Fruit fly (Drosophila melanogaster) whole organism: ENCODE measurements around the gene Ucp4B.

ENCODE experiments used
- CG8478 ChIP-seq: fragments of >200 bp; optimal IDR thresholded peaks from 2 replicates; lab custom pipeline; 2018; ENCODE audit warnings: inconsistent platforms
- Dll ChIP-seq: fragments of >200 bp; optimal IDR thresholded peaks from 2 replicates; lab custom pipeline; 2017
- EcR ChIP-seq, 2 experiments: fragments of >200 bp; optimal IDR thresholded peaks; 2 replicates each; lab custom pipeline; 2017; ENCODE audit warnings: missing biosample characterization in 2 of 2, missing genetic modification characterization in 2 of 2, missing genetic modification reagents in 2 of 2
- usp ChIP-seq: fragments of >200 bp; optimal IDR thresholded peaks from 2 replicates; lab custom pipeline; 2017; ENCODE audit warnings: missing biosample characterization, missing genetic modification characterization, mixed read lengths

- TF ChIP-seq usp (GFP tag; lab: Kevin White, UChicago) (no peak), Dll (lab: Kevin White, UChicago) (peak; percentile 44), CG8478 (lab: Kevin White, UChicago) (no peak), EcR (GFP tag; optimal IDR thresholded peaks at IDR 0.05; lab: Kevin White, UChicago) (no peak)
Observed at dm6 chr2L:5978333-5979054, 8.8 kb downstream of the Ucp4B start.
